Fruit fly (Drosophila melanogaster): Measurements from ENCODE around the gene CG4115.
A peak's percentile ranks its signal among the peaks of the same experiment; 100 is the strongest.

Gene CG4115

DNA sequence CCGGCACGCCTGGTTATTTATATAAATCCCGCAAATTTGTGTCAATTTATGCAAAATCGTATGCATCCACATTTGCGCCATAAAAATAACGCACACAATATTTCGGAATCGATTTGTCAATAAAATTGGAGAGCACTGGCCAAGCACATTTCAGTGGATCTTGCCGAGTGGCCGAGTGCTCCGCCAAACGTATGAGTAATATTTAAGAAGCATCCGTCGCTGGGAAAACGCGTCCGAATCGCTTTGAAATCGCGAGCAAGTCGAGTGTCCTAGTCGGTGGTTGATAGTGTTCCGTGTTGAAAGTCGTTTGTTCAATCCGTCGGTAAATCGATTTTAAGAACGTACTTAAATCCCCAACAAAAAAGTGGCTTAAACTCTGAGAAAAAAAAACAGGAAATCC is 27.2 kb downstream of the CG4115 start, which contains the start of gene CG33098:
Gene CG33098, plus strand, starts transcription at position 224 of the 400 bp plus-strand sequence.
- TF ChIP-seq CG32121 (GFP tag; IDR thresholded peaks at IDR 0.05), result no peak
- no peak for TF ChIP-seq Ets98B (GFP tag; IDR thresholded peaks at IDR 0.05)
- no peak for TF ChIP-seq rn (GFP tag; IDR thresholded peaks at IDR 0.05)
- TF ChIP-seq Pif1A (GFP tag; optimal IDR thresholded peaks at IDR 0.05), result no peak
- no peak for TF ChIP-seq CG10348 (GFP tag; IDR thresholded peaks at IDR 0.05)
- no peak for TF ChIP-seq CG13204 (GFP tag; optimal IDR thresholded peaks at IDR 0.05)
- TF ChIP-seq D1 (tag; optimal IDR thresholded peaks at IDR 0.05), result no peak
- TF ChIP-seq EcR (GFP tag; optimal IDR thresholded peaks at IDR 0.05), result no peak
- TF ChIP-seq CG17806 (tag; optimal IDR thresholded peaks at IDR 0.05), result no peak
- no peak for TF ChIP-seq fd96Ca (GFP tag; IDR thresholded peaks at IDR 0.05)
- no peak for TF ChIP-seq Pif1B (GFP tag; optimal IDR thresholded peaks at IDR 0.05)
- TF ChIP-seq CG15710 (tag; optimal IDR thresholded peaks at IDR 0.05), result no peak
- TF ChIP-seq CG4496 (GFP tag; IDR thresholded peaks at IDR 0.05), result no peak
- no peak for TF ChIP-seq CG8301 (tag; optimal IDR thresholded peaks at IDR 0.05)
- no peak for TF ChIP-seq CG34367 (tag; optimal IDR thresholded peaks at IDR 0.05)
- TF ChIP-seq gl (tag; optimal IDR thresholded peaks at IDR 0.05), result no peak

DNA sequence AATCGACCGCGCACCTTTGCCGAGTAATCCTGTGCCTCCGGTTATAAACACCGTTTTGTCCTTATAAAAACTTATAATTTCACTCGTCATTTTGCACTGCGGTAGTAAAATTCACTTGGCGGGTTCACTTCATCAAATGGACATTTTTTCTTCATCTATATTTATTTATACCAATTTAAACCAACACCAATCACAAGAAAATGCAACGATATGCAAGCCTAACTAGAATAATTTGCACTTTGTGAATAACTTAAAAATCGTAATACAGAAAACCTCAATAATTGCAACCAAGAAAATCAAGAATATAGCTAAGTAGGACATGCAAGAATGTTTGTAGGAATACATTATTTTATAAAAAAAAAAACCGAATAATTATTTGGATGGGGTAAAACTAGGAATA is 36.1 kb downstream of the CG4115 start, which contains the start of the genes CG10096 and CG10097:
Gene CG10096, minus strand, starts transcription at position 101 of the 400 bp plus-strand sequence.
Gene CG10097, minus strand, starts transcription at position 101 of the 400 bp plus-strand sequence.
- TF ChIP-seq CG17806 (tag; optimal IDR thresholded peaks at IDR 0.05) (no peak), CG15710 (tag; optimal IDR thresholded peaks at IDR 0.05) (no peak), EcR (GFP tag; optimal IDR thresholded peaks at IDR 0.05) (no peak), D1 (tag; optimal IDR thresholded peaks at IDR 0.05) (no peak)

DNA sequence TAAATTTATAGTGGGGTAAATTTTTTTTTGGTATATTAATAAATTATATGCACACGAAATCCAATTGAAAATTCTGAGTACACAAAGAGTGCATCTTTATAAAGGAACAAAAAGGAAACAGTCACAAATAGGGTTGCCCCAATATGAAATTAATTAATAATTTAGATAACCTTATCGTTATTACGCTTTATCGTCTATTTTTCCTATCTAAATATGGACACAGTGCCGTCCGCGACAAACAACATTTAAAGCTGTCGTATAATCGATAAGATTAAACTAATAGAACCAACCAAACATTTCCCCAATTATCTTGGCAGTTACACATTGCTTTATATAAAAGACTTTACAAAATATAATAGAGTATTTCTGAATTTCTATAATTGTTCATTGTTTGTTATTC is 38.2 kb downstream of the CG4115 start:
- TF ChIP-seq Pif1A (GFP tag; optimal IDR thresholded peaks at IDR 0.05) (no peak), CG8159 (tag; optimal IDR thresholded peaks at IDR 0.05) (no peak), gl (tag; optimal IDR thresholded peaks at IDR 0.05) (no peak), Ets98B (GFP tag; IDR thresholded peaks at IDR 0.05) (no peak), rn (GFP tag; IDR thresholded peaks at IDR 0.05) (no peak), CG8301 (tag; optimal IDR thresholded peaks at IDR 0.05) (no peak), CG13204 (GFP tag; optimal IDR thresholded peaks at IDR 0.05) (no peak), CG4496 (GFP tag; IDR thresholded peaks at IDR 0.05) (no peak)

DNA sequence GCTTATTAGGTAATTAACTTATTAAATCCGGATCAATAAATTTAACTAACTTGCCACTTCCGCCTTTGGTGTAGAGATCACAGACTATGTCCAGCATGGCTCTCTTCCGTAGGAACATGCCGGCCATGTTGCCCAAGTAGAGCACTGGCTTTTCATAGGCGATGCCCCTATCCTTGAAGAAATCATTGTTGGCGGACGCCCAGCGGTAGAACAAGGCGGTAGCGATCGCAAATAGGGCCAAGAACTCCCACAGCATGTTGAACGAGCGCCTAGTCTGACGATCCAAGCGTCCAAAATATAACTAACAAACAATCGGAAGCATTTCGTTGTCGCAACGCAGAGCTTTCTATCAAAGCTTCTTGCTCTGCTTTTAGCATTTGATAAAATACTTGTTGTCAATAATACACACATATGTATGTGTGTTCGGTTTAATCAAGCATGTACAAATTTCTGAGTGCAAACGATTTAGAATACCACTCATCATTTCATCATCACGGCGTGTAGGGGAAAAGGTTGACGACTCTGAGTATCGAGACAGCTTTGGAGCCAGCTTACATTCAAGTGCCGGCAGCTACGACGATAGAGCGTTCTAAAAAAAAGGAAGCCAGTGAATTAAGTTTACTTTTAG is 38.9 kb downstream of the CG4115 start, which contains the start of gene Cyp9f3:
Gene Cyp9f3, minus strand, starts transcription at position 310 of the 628 bp plus-strand sequence.
- TF ChIP-seq CG10348 (GFP tag; IDR thresholded peaks at IDR 0.05) (no peak), Pif1A (GFP tag; optimal IDR thresholded peaks at IDR 0.05) (no peak), Snoo (tag; optimal IDR thresholded peaks at IDR 0.05) (no peak), CG4496 (GFP tag; IDR thresholded peaks at IDR 0.05) (no peak), EcR (GFP tag; optimal IDR thresholded peaks at IDR 0.05) (no peak), gl (tag; optimal IDR thresholded peaks at IDR 0.05) (no peak)

DNA sequence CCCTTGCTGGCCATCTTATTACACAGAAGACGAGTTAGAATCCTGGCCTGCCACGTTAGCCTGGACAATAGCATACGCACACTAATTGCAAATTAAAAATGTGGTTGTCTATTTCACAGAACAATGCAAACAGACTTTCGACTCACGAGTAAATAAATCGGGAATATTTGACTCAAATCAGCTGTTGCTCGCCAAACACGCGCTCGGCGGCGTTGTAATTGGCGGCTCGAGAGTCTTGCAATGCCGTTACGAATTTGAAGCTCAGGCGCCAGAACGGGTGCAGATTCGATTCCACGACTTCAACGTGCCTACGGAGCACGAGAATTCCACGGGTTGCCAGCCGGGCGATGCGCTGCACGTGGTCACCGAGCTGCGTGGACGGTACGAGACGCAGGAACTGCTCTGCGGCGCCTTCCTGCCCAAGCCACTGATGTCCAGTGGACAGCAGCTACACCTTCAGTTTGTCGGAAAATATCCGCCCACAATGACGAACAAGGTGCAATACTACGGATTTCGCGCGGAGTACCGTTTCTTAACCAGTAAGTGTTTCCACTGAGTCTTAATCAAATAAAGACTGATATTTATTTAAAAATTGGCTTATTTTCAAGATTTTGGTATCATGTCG is 42.0 kb downstream of the CG4115 start, which contains the start of gene DNAlig3:
Gene DNAlig3, minus strand, starts transcription at position 168 of the 625 bp plus-strand sequence.
- peak; percentile 35; the same call in 1 of the 2 replicates for TF ChIP-seq CG12605 (GFP tag; IDR thresholded peaks at IDR 0.05)
- TF ChIP-seq Snoo (tag; optimal IDR thresholded peaks at IDR 0.05), result no peak

DNA sequence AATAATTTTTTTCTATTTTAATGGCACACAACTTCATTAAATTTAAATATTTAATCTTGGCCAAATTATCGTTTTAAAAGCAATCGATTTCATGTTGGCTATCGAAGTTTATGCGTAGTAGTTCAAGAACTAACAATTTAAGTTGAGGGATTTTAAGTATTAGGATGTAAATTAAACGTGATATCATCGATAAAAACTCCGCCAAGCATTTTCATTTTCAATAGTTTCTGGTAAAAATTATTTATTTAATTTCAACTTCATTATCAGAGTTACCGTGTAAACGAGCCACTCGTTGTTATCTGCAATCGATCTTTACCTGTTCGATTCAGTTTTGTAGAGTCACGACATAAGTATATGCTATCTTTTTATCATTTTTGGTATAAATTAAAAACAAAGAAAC is 43.1 kb downstream of the CG4115 start:
- TF ChIP-seq fd96Ca (GFP tag; IDR thresholded peaks at IDR 0.05) (peak; percentile 84), CG15710 (tag; optimal IDR thresholded peaks at IDR 0.05) (peak; percentile 97), CG32121 (GFP tag; IDR thresholded peaks at IDR 0.05) (peak; percentile 93), D1 (tag; optimal IDR thresholded peaks at IDR 0.05) (peak; percentile 99), CG17806 (tag; optimal IDR thresholded peaks at IDR 0.05) (peak; percentile 97), CG12605 (GFP tag; IDR thresholded peaks at IDR 0.05) (peak; percentile 96), gl (tag; optimal IDR thresholded peaks at IDR 0.05) (peak; percentile 93), CG8159 (tag; optimal IDR thresholded peaks at IDR 0.05) (peak; percentile 100), Pif1A (GFP tag; optimal IDR thresholded peaks at IDR 0.05) (peak; percentile 95), Pif1B (GFP tag; optimal IDR thresholded peaks at IDR 0.05) (peak; percentile 97), CG4496 (GFP tag; IDR thresholded peaks at IDR 0.05) (no peak), CG34367 (tag; optimal IDR thresholded peaks at IDR 0.05) (peak; percentile 98), CG10348 (GFP tag; IDR thresholded peaks at IDR 0.05) (no peak), CG8301 (tag; optimal IDR thresholded peaks at IDR 0.05) (peak; percentile 100), Snoo (tag; optimal IDR thresholded peaks at IDR 0.05) (peak; percentile 98), CG14655 (GFP tag; optimal IDR thresholded peaks at IDR 0.05) (peak; percentile 95), CG9948 (tag; optimal IDR thresholded peaks at IDR 0.05) (peak; percentile 98), Ets98B (GFP tag; IDR thresholded peaks at IDR 0.05) (peak; percentile 96), CG13204 (GFP tag; optimal IDR thresholded peaks at IDR 0.05) (no peak), rn (GFP tag; IDR thresholded peaks at IDR 0.05) (peak; percentile 84), EcR (GFP tag; optimal IDR thresholded peaks at IDR 0.05) (peak; percentile 22)
